Worm (Caenorhabditis elegans) whole organism, mixed stage, embryonic: ENCODE measurements around the gene fbxa-108.

Source experiments
- blmp-1 ChIP-seq: fragments of 150-350 bp; optimal IDR thresholded peaks from 2 replicates; lab custom pipeline; 2014; ENCODE audit warnings: missing biosample characterization, missing genetic modification characterization
- ceh-83 ChIP-seq: fragments of 200-800 bp; sonication (Bioruptor generic); optimal IDR thresholded peaks from 2 replicates; lab custom pipeline; 2018; ENCODE audit warnings: mild to moderate bottlenecking, missing genetic modification characterization, missing compliant biosample characterization
- ces-1 ChIP-seq: fragments of 150-350 bp; optimal IDR thresholded peaks from 2 replicates; lab custom pipeline; 2014; ENCODE audit warnings: missing biosample characterization, missing genetic modification reagents, missing genetic modification characterization
- elt-1 ChIP-seq: sonication (generic microtip); optimal IDR thresholded peaks from 2 replicates; lab custom pipeline; 2017; ENCODE audit warnings: missing genetic modification characterization, mild to moderate bottlenecking, missing compliant biosample characterization, antibody characterized with exemption, moderate library complexity, borderline replicate concordance; ENCODE audit not compliant: insufficient read depth
- elt-3 ChIP-seq: fragments of 150-350 bp; optimal IDR thresholded peaks from 2 replicates; lab custom pipeline; 2014; ENCODE audit warnings: missing biosample characterization, missing genetic modification characterization
- ham-2 ChIP-seq: fragments of 200-800 bp; sonication (Bioruptor generic); optimal IDR thresholded peaks from 2 replicates; lab custom pipeline; 2018; ENCODE audit warnings: mild to moderate bottlenecking, missing genetic modification characterization, missing compliant biosample characterization
- mab-5 ChIP-seq: fragments of 150-350 bp; optimal IDR thresholded peaks from 2 replicates; lab custom pipeline; 2014; ENCODE audit warnings: missing biosample characterization, missing genetic modification characterization
- nhr-237 ChIP-seq: fragments of 150-350 bp; optimal IDR thresholded peaks from 2 replicates; lab custom pipeline; 2014; ENCODE audit warnings: missing biosample characterization, missing genetic modification characterization
- nhr-28 ChIP-seq: fragments of 150-350 bp; optimal IDR thresholded peaks from 2 replicates; lab custom pipeline; 2014; ENCODE audit warnings: missing biosample characterization, missing genetic modification characterization
- pha-4 ChIP-seq: fragments of 150-350 bp; optimal IDR thresholded peaks from 2 replicates; lab custom pipeline; 2018; ENCODE audit warnings: missing biosample characterization, missing genetic modification reagents, missing genetic modification characterization
- tbx-8 ChIP-seq: fragments of 200-800 bp; sonication (Bioruptor generic); optimal IDR thresholded peaks from 2 replicates; lab custom pipeline; 2018; ENCODE audit warnings: mild to moderate bottlenecking, missing genetic modification characterization, moderate library complexity, missing compliant biosample characterization
- unc-62 ChIP-seq: fragments of 150-350 bp; optimal IDR thresholded peaks from 2 replicates; lab custom pipeline; 2014; ENCODE audit warnings: missing biosample characterization, missing genetic modification reagents, missing genetic modification characterization
- ztf-11 ChIP-seq: fragments of 150-350 bp; optimal IDR thresholded peaks from 2 replicates; lab custom pipeline; 2014; ENCODE audit warnings: missing biosample characterization, missing genetic modification characterization

ce11 chrV:17664367-17664766 is 5.2 kb upstream of the fbxa-108 start:
- TF ChIP-seq ztf-11 (tag; lab: Kevin White, UChicago) (no peak), ces-1 (GFP tag; lab: Kevin White, UChicago) (no peak), elt-3 (tag; lab: Kevin White, UChicago) (no peak), nhr-28 (tag; lab: Kevin White, UChicago) (no peak), blmp-1 (tag; lab: Kevin White, UChicago) (no peak), mab-5 (tag; lab: Kevin White, UChicago) (no peak), ceh-83 (no peak), pha-4 (tag; lab: Kevin White, UChicago) (no peak), ham-2 (GFP tag; lab: Kevin White, UChicago) (no peak), tbx-8 (GFP tag; lab: Kevin White, UChicago) (no peak), elt-1 (tag; lab: Kevin White, UChicago) (no peak), nhr-237 (tag; lab: Kevin White, UChicago) (no peak), unc-62 (GFP tag; lab: Kevin White, UChicago) (no peak)
